Worm (Caenorhabditis elegans) whole organism, midembryonic: Measurements from ENCODE around the gene srw-98.

Experiments used
- T22C8.4 ChIP-seq: fragments of 200-800 bp; sonication (Bioruptor generic); IDR thresholded peaks from 2 replicates; pipeline ENCODE4 v1.3.6; 2022; ENCODE audit warnings: missing genetic modification characterization, missing compliant biosample characterization
- flt-1 ChIP-seq: fragments of 200-800 bp; sonication (Bioruptor generic); IDR thresholded peaks from 2 replicates; pipeline ENCODE4 v1.3.6; 2022; ENCODE audit warnings: missing genetic modification characterization, missing compliant biosample characterization
- klf-2 ChIP-seq: fragments of 200-800 bp; sonication (Bioruptor generic); conservative IDR thresholded peaks from 2 replicates; pipeline ENCODE4 v1.3.6; 2022; ENCODE audit warnings: missing genetic modification reagents, missing genetic modification characterization, missing compliant biosample characterization
- med-1 ChIP-seq: sonication (generic microtip); optimal IDR thresholded peaks from 2 replicates; lab custom pipeline; 2017; ENCODE audit warnings: missing genetic modification characterization, mild to moderate bottlenecking, missing compliant biosample characterization, antibody characterized with exemption, missing genetic modification reagents; ENCODE audit not compliant: insufficient read depth
- ref-1 ChIP-seq: fragments of 200-800 bp; sonication (Bioruptor generic); conservative IDR thresholded peaks from 2 replicates; pipeline ENCODE4 v1.3.6; 2022; ENCODE audit warnings: missing genetic modification reagents, missing genetic modification characterization, missing compliant biosample characterization
- tab-1 ChIP-seq: fragments of 200-800 bp; sonication (Bioruptor generic); IDR thresholded peaks from 2 replicates; pipeline ENCODE4 v1.3.6; 2022; ENCODE audit warnings: missing genetic modification characterization, missing compliant biosample characterization
- ztf-29 ChIP-seq: fragments of 200-800 bp; sonication (Bioruptor generic); IDR thresholded peaks from 2 replicates; pipeline ENCODE4 v1.3.6; 2022; ENCODE audit warnings: missing genetic modification reagents, missing genetic modification characterization, missing compliant biosample characterization

DNA sequence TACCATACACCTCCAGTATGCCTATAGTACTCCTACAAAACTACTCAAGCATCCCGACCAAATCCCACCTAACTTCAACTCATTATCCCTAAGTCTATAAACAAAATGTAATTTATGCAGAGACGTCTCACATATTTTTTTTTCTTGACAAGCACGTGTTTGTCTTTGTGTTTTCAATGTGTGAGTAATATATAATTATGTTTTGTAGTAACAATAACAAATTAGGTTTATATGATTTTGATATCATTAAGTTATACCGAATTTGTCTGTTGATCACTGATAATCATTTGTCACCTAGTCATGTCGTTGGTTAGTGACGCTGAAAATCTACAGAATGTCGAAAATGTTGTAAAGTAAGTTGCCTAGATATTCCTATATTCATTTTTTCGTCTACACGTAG is 41.8 kb upstream of the srw-98 start, which contains the start of gene srw-102:
- TF ChIP-seq T22C8.4 (GFP tag; lab: Robert Waterston, UW): no peak
- no peak for TF ChIP-seq ref-1 (GFP tag; lab: Robert Waterston, UW)
- no peak for TF ChIP-seq klf-2 (GFP tag; lab: Robert Waterston, UW)
- TF ChIP-seq med-1 (GFP tag; lab: Kevin White, UChicago): no peak
- TF ChIP-seq ztf-29: no peak
- TF ChIP-seq flt-1 (GFP tag; lab: Robert Waterston, UW): no peak
- TF ChIP-seq tab-1: no peak
